Fruit fly (Drosophila melanogaster) whole organism: ENCODE measurements around the gene CG31600.

Source experiments
- CG8478 ChIP-seq: fragments of >200 bp; optimal IDR thresholded peaks from 2 replicates; lab custom pipeline; 2018; ENCODE audit warnings: inconsistent platforms
- Dll ChIP-seq: fragments of >200 bp; optimal IDR thresholded peaks from 2 replicates; lab custom pipeline; 2017
- pan ChIP-seq: fragments of >200 bp; optimal IDR thresholded peaks from 2 replicates; lab custom pipeline; 2017
- psq ChIP-seq: fragments of >200 bp; optimal IDR thresholded peaks from 2 replicates; lab custom pipeline; 2017
- usp ChIP-seq: fragments of >200 bp; optimal IDR thresholded peaks from 2 replicates; lab custom pipeline; 2017; ENCODE audit warnings: missing biosample characterization, missing genetic modification characterization, mixed read lengths

- TF ChIP-seq CG8478 (lab: Kevin White, UChicago), result no peak
- TF ChIP-seq usp (GFP tag; lab: Kevin White, UChicago), result no peak
- TF ChIP-seq Dll (lab: Kevin White, UChicago), result no peak
- no peak for TF ChIP-seq pan (lab: Kevin White, UChicago)
- TF ChIP-seq psq, result no peak
These were observed 11.0 kb downstream of the CG31600 start for dm6 chr2L:21904183-21904582.
